Fruit fly (Drosophila melanogaster): Measurements from ENCODE around the gene Spn77Bc.

Gene Spn77Bc

dm6 chr3L:20393357-20393756 is 50.9 kb downstream of the Spn77Bc start, which contains the start of gene CG33969 (continued):
- TF ChIP-seq CG34376 (GFP tag; optimal IDR thresholded peaks at IDR 0.05) (no peak), CG11247 (GFP tag; IDR thresholded peaks at IDR 0.05) (no peak), Drgx (GFP tag; IDR thresholded peaks at IDR 0.05) (no peak), CG2120 (GFP tag; optimal IDR thresholded peaks at IDR 0.05) (peak; percentile 16), CG6683 (GFP tag; optimal IDR thresholded peaks at IDR 0.05) (no peak), CG8290 (GFP tag; optimal IDR thresholded peaks at IDR 0.05) (no peak), CG8290 (tag; optimal IDR thresholded peaks at IDR 0.05) (peak in 1 of 2 experiments; percentile 40), CG30431 (GFP tag; optimal IDR thresholded peaks at IDR 0.05) (no peak), Dbx (GFP tag; IDR thresholded peaks at IDR 0.05) (no peak), E2f1 (GFP tag; IDR thresholded peaks at IDR 0.05) (no peak), CG8765 (GFP tag; IDR thresholded peaks at IDR 0.05) (no peak), seq (GFP tag; IDR thresholded peaks at IDR 0.05) (no peak), fru (optimal IDR thresholded peaks at IDR 0.05) (no peak), ro (GFP tag; IDR thresholded peaks at IDR 0.05) (no peak), CG1529 (GFP tag; optimal IDR thresholded peaks at IDR 0.05) (no peak), CG2202 (tag; optimal IDR thresholded peaks at IDR 0.05) (no peak), kah (GFP tag; optimal IDR thresholded peaks at IDR 0.05) (no peak), CG12071 (GFP tag; optimal IDR thresholded peaks at IDR 0.05) (no peak), klu (GFP tag; IDR thresholded peaks at IDR 0.05) (no peak), CG10565 (GFP tag; optimal IDR thresholded peaks at IDR 0.05) (no peak), CG7357 (GFP tag; IDR thresholded peaks at IDR 0.05) (no peak), CG17568 (GFP tag; optimal IDR thresholded peaks at IDR 0.05) (no peak), zf30C (GFP tag; optimal IDR thresholded peaks at IDR 0.05) (no peak), pan (optimal IDR thresholded peaks at IDR 0.05) (no peak), pan (GFP tag; optimal IDR thresholded peaks at IDR 0.05 in 1 of 2, IDR thresholded peaks at IDR 0.05 in 1 of 2) (no peak), mirr (GFP tag; optimal IDR thresholded peaks at IDR 0.05) (no peak), mam (GFP tag; optimal IDR thresholded peaks at IDR 0.05) (no peak), CG10366 (GFP tag; IDR thresholded peaks at IDR 0.05) (no peak), ftz-f1 (GFP tag; optimal IDR thresholded peaks at IDR 0.05) (no peak), Dek (tag; optimal IDR thresholded peaks at IDR 0.05) (no peak), otp (GFP tag; IDR thresholded peaks at IDR 0.05) (no peak), Asciz (GFP tag; optimal IDR thresholded peaks at IDR 0.05) (no peak), CG4360 (GFP tag; IDR thresholded peaks at IDR 0.05) (no peak), twi (tag; optimal IDR thresholded peaks at IDR 0.05) (no peak), dysf (GFP tag; IDR thresholded peaks at IDR 0.05) (no peak), ac (GFP tag; optimal IDR thresholded peaks at IDR 0.05) (no peak), sc (optimal IDR thresholded peaks at IDR 0.05) (no peak), sc (GFP tag; optimal IDR thresholded peaks at IDR 0.05) (no peak), scrt (GFP tag; optimal IDR thresholded peaks at IDR 0.05) (no peak), rib (GFP tag; IDR thresholded peaks at IDR 0.05) (no peak), CG1792 (GFP tag; optimal IDR thresholded peaks at IDR 0.05) (no peak), gro (GFP tag; optimal IDR thresholded peaks at IDR 0.05) (no peak), Hr39 (optimal IDR thresholded peaks at IDR 0.05) (no peak), sug (tag; optimal IDR thresholded peaks at IDR 0.05) (peak; percentile 2), D (optimal IDR thresholded peaks at IDR 0.05) (no peak), D (GFP tag; optimal IDR thresholded peaks at IDR 0.05) (no peak), Oaz (GFP tag; IDR thresholded peaks at IDR 0.05) (no peak), CG3407 (GFP tag; optimal IDR thresholded peaks at IDR 0.05) (no peak), ab (GFP tag; optimal IDR thresholded peaks at IDR 0.05) (no peak), Sin3A (optimal IDR thresholded peaks at IDR 0.05) (no peak), yki (optimal IDR thresholded peaks at IDR 0.05) (no peak), knrl (GFP tag; IDR thresholded peaks at IDR 0.05; ENCODE audit: partially characterized antibody) (no peak), CG9727 (GFP tag; optimal IDR thresholded peaks at IDR 0.05) (no peak), CG13775 (GFP tag; optimal IDR thresholded peaks at IDR 0.05) (no peak), cwo (GFP tag; optimal IDR thresholded peaks at IDR 0.05) (no peak), cas (GFP tag; IDR thresholded peaks at IDR 0.05) (no peak)
